Fruit fly (Drosophila melanogaster): Measurements from ENCODE around the gene Taf12.

Gene Taf12

DNA sequence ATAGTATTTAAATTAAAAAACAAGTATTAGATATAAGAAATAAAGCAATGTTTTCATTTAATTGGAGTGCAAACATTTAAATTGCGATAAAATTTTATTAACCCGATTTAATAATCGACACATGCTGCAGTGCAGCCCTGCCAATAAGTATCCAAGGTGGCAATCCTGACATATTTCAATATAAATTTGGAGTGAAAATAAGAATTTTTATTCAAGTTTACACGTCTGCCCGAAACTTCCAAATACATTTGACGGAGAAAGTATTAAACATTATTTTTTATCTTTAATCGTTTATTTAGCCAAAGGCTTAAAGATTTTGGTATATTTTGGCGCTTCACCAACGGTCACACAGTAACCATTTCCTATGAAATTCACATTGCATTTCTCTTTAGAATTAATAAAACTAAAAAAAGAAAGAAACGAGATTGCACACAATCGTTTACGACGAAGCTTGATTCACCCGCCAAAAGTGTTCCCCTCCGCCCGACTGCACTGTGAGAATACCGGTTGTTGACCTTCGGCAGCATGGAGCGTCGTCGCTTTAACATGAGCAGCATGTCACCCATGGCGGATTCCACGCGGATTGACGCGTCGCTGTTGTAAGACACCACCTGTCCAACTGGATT lies 51.0 kb downstream of the Taf12 start, which contains the start of gene CG14712 (continued):
- TF ChIP-seq sd (tag; optimal IDR thresholded peaks at IDR 0.05), result no peak
- peak; percentile 44 for TF ChIP-seq CG34224 (GFP tag; IDR thresholded peaks at IDR 0.05; ENCODE audit: partially characterized antibody)
- TF ChIP-seq YL-1 (GFP tag; optimal IDR thresholded peaks at IDR 0.05), result peak; percentile 92
- TF ChIP-seq CG33213 (GFP tag; optimal IDR thresholded peaks at IDR 0.05), result peak; percentile 13
- TF ChIP-seq ewg (GFP tag; optimal IDR thresholded peaks at IDR 0.05), result no peak
- TF ChIP-seq CG3838 (GFP tag; optimal IDR thresholded peaks at IDR 0.05), result no peak
- TF ChIP-seq CG32532 (GFP tag; IDR thresholded peaks at IDR 0.05), result no peak
- TF ChIP-seq CG10543 (GFP tag; optimal IDR thresholded peaks at IDR 0.05), result peak; percentile 10
- TF ChIP-seq CG10147 (GFP tag; optimal IDR thresholded peaks at IDR 0.05), result peak; percentile 33
- TF ChIP-seq gem (tag; optimal IDR thresholded peaks at IDR 0.05), result no peak
- no peak for TF ChIP-seq D19B (GFP tag; optimal IDR thresholded peaks at IDR 0.05)
- TF ChIP-seq CG14965 (GFP tag; optimal IDR thresholded peaks at IDR 0.05; ENCODE audit: borderline replicate concordance), result no peak
- no peak for TF ChIP-seq Dad (GFP tag; optimal IDR thresholded peaks at IDR 0.05)
- TF ChIP-seq fu2 (GFP tag; optimal IDR thresholded peaks at IDR 0.05), result no peak
- TF ChIP-seq zf30C (GFP tag; optimal IDR thresholded peaks at IDR 0.05), result no peak
- no peak for TF ChIP-seq TFAM (GFP tag; optimal IDR thresholded peaks at IDR 0.05)
- TF ChIP-seq oc (tag; optimal IDR thresholded peaks at IDR 0.05), result no peak
- TF ChIP-seq onecut (GFP tag; IDR thresholded peaks at IDR 0.05), result no peak
- peak; percentile 79 for TF ChIP-seq Med (GFP tag)
- TF ChIP-seq br (optimal IDR thresholded peaks at IDR 0.05), result no peak
- no peak for TF ChIP-seq kah (GFP tag; optimal IDR thresholded peaks at IDR 0.05)
- no peak for TF ChIP-seq pfk (GFP tag; optimal IDR thresholded peaks at IDR 0.05)
- peak; percentile 67 for TF ChIP-seq lilli (GFP tag; optimal IDR thresholded peaks at IDR 0.05)
- no peak for TF ChIP-seq pros (GFP tag; optimal IDR thresholded peaks at IDR 0.05)
- TF ChIP-seq wdn (GFP tag; IDR thresholded peaks at IDR 0.05), result no peak
- TF ChIP-seq esg (GFP tag; conservative IDR thresholded peaks at IDR 0.05), result no peak
- TF ChIP-seq Bteb2 (GFP tag; optimal IDR thresholded peaks at IDR 0.05), result no peak
- peak; percentile 48 for TF ChIP-seq CG2120 (GFP tag; optimal IDR thresholded peaks at IDR 0.05)
- no peak for TF ChIP-seq al (GFP tag; IDR thresholded peaks at IDR 0.05)
- TF ChIP-seq CG14860 (GFP tag; IDR thresholded peaks at IDR 0.05; ENCODE audit: partially characterized antibody), result peak; percentile 50; the same call in 2 of the 3 replicates
- peak; percentile 40; the same call in 1 of the 2 replicates for TF ChIP-seq slbo (GFP tag; IDR thresholded peaks at IDR 0.05)
- no peak for TF ChIP-seq CG13424 (tag; optimal IDR thresholded peaks at IDR 0.05)
- TF ChIP-seq salm (tag; optimal IDR thresholded peaks at IDR 0.05), result no peak
- TF ChIP-seq Atf3 (GFP tag; optimal IDR thresholded peaks at IDR 0.05), result no peak
- no peak for TF ChIP-seq ham (GFP tag; IDR thresholded peaks at IDR 0.05)
- no peak for TF ChIP-seq Dip3 (GFP tag; optimal IDR thresholded peaks at IDR 0.05)
- no peak for TF ChIP-seq Abd-B (GFP tag; optimal IDR thresholded peaks at IDR 0.05)
- no peak for TF ChIP-seq CG1603 (tag; optimal IDR thresholded peaks at IDR 0.05)
- no peak for TF ChIP-seq E2f1 (GFP tag; IDR thresholded peaks at IDR 0.05)
- TF ChIP-seq HLH4C (GFP tag; IDR thresholded peaks at IDR 0.05; ENCODE audit: partially characterized antibody), result peak; percentile 80
- peak; percentile 59; the same call in 1 of the 2 replicates for TF ChIP-seq Bgb (GFP tag; IDR thresholded peaks at IDR 0.05; ENCODE audit: partially characterized antibody)
- TF ChIP-seq lab (GFP tag; optimal IDR thresholded peaks at IDR 0.05), result no peak
- TF ChIP-seq sens-2 (GFP tag; IDR thresholded peaks at IDR 0.05), result no peak
- peak; percentile 69 for TF ChIP-seq MESR4 (GFP tag; optimal IDR thresholded peaks at IDR 0.05)
- no peak for TF ChIP-seq CG1024 (GFP tag; IDR thresholded peaks at IDR 0.05)
- no peak for TF ChIP-seq sima (GFP tag; optimal IDR thresholded peaks at IDR 0.05)
- TF ChIP-seq cad (GFP tag; optimal IDR thresholded peaks at IDR 0.05), result no peak
- no peak for TF ChIP-seq CG10979 (tag; optimal IDR thresholded peaks at IDR 0.05)
- no peak for TF ChIP-seq grau (tag; optimal IDR thresholded peaks at IDR 0.05)
- no peak for TF ChIP-seq PHDP (tag; optimal IDR thresholded peaks at IDR 0.05)

Data from whole organism, embryonic.